Worm (Caenorhabditis elegans) whole organism, L3 larva: ENCODE measurements around the gene F17E9.18.

Source experiments
- elt-1 ChIP-seq: fragments of 150-350 bp; optimal IDR thresholded peaks from 2 replicates; lab custom pipeline; 2014; ENCODE audit warnings: missing biosample characterization, missing genetic modification characterization
- fos-1 ChIP-seq: fragments of 150-350 bp; optimal IDR thresholded peaks from 2 replicates; lab custom pipeline; 2014; ENCODE audit warnings: missing biosample characterization, missing genetic modification characterization
- nhr-12 ChIP-seq: fragments of 150-350 bp; optimal IDR thresholded peaks from 2 replicates; lab custom pipeline; 2014; ENCODE audit warnings: missing biosample characterization, missing genetic modification characterization

DNA sequence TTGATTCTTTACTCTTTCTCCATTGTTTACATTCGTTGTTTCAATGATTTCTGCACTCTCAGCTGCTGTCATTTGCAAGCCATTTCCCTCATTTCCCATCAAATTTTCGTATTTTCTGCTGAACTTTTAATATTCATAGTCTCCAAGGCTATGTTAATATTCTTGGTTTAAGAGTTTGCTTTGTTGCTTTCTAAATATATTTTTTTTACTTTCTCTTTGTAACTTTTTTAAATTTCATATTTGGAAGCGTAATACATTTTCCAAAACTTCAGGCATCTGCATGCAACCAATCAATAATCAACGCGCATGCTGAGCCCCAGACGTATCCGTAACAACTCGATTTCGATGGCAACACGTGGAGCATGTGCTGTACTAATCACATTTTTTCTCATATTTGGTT lies 13.9 kb upstream of the F17E9.18 start, which contains the start of gene sqv-1:
- no peak for TF ChIP-seq nhr-12
- TF ChIP-seq elt-1 (tag; lab: Kevin White, UChicago) = no peak
- TF ChIP-seq fos-1 (tag; lab: Kevin White, UChicago) = no peak
